Worm (Caenorhabditis elegans): Measurements from ENCODE around the gene ufm-1.

DNA sequence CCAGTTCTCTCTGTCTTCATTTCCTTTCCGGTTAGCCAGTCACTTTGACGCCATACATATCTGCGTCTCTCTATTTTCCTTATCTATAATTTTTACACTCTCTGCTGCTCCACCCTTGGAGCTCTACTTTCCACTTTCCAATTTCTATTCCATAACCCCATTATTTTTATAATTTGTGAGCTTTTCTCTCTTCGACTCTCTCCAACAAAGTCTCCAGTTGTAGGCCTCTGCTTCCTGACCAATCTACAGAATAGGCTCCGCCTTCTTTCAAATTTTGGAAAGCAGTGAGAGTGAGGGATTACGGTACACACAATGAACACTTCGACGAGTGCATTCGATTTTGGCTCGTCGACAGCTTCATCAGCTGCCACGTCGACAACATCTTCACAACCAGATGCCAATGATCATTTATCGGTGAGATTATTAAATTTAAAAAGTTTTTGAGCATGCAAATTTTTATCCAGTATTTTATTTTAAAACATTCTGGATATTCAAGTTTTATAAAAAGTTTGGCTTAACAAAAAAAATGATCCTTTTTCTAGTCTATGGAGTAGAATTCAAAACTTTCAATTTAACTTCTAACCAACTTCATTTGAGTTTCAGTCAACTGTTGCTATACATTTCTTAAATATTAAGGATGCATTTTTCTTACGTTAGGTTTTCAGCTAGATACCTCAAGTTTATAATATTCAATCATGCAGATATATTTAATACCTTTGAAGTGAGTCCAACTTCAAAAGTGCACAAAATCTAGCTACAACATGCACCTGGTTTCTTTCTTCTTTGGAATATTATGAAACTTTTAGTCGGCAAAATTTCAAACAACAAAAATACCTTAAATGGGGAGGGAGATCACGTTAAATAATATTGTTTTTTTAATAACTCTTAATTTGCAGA, 44.4 kb upstream of the ufm-1 start, which contains the start of gene egl-5:
- TF ChIP-seq skn-1 (tag; optimal IDR thresholded peaks at IDR 0.05) (peak; percentile 100), jun-1 (tag; optimal IDR thresholded peaks at IDR 0.05) (no peak), snpc-4 (tag; optimal IDR thresholded peaks at IDR 0.05) (no peak), unc-62 (GFP tag; optimal IDR thresholded peaks at IDR 0.05) (no peak), tbx-2 (tag; optimal IDR thresholded peaks at IDR 0.05) (no peak), pha-4 (tag; optimal IDR thresholded peaks at IDR 0.05) (no peak)

Measured in whole organism, L3 larva.